Fruit fly (Drosophila melanogaster): ENCODE measurements around the gene Meltrin.

Meltrin gene

dm6 chr3R:14720130-14720529 lies 23.0 kb upstream of the Meltrin start (continued):
- no peak for TF ChIP-seq ara (GFP tag; IDR thresholded peaks at IDR 0.05)
- no peak for TF ChIP-seq CG12769 (tag; optimal IDR thresholded peaks at IDR 0.05)
- no peak for TF ChIP-seq CG31441 (GFP tag; IDR thresholded peaks at IDR 0.05)
- TF ChIP-seq CG17612 (GFP tag; IDR thresholded peaks at IDR 0.05), result no peak
- TF ChIP-seq CG10366 (GFP tag; IDR thresholded peaks at IDR 0.05), result peak; percentile 33; the same call in 1 of the 2 replicates
- TF ChIP-seq tap (tag; optimal IDR thresholded peaks at IDR 0.05), result no peak
- no peak for TF ChIP-seq sna (GFP tag; IDR thresholded peaks at IDR 0.05; ENCODE audit: partially characterized antibody)
- TF ChIP-seq PHDP (tag; optimal IDR thresholded peaks at IDR 0.05), result peak; percentile 13
- TF ChIP-seq CG7987 (GFP tag; optimal IDR thresholded peaks at IDR 0.05), result no peak
- no peak for TF ChIP-seq kni (GFP tag; optimal IDR thresholded peaks at IDR 0.05)
- TF ChIP-seq CG15011 (GFP tag; optimal IDR thresholded peaks at IDR 0.05), result no peak
- no peak for TF ChIP-seq peb (GFP tag; IDR thresholded peaks at IDR 0.05)
- no peak for TF ChIP-seq Lpt (GFP tag; optimal IDR thresholded peaks at IDR 0.05)
- no peak for TF ChIP-seq Fer1 (GFP tag; optimal IDR thresholded peaks at IDR 0.05)
- no peak for TF ChIP-seq CG11696 (GFP tag; IDR thresholded peaks at IDR 0.05)
- TF ChIP-seq CG16863 (GFP tag; optimal IDR thresholded peaks at IDR 0.05), result no peak
- no peak for TF ChIP-seq CG18764 (GFP tag; optimal IDR thresholded peaks at IDR 0.05)
- TF ChIP-seq jigr1 (GFP tag; IDR thresholded peaks at IDR 0.05), result no peak
- 0 out of 2 replicates have a peak, but pooled peaks have one; percentile 20 for TF ChIP-seq sisA (GFP tag; IDR thresholded peaks at IDR 0.05)
- TF ChIP-seq CG3163 (GFP tag; optimal IDR thresholded peaks at IDR 0.05), result no peak
- no peak for TF ChIP-seq her (GFP tag; optimal IDR thresholded peaks at IDR 0.05)
- no peak for TF ChIP-seq Sry-δ (GFP tag; optimal IDR thresholded peaks at IDR 0.05)
- TF ChIP-seq Doc3 (GFP tag; IDR thresholded peaks at IDR 0.05; ENCODE audit: partially characterized antibody), result no peak
- TF ChIP-seq CG31224 (GFP tag; IDR thresholded peaks at IDR 0.05), result no peak
- TF ChIP-seq gsb-n (tag; optimal IDR thresholded peaks at IDR 0.05), result no peak
- no peak for TF ChIP-seq zf30C (GFP tag; optimal IDR thresholded peaks at IDR 0.05)
- TF ChIP-seq CG12104 (GFP tag; optimal IDR thresholded peaks at IDR 0.05), result no peak
- TF ChIP-seq HHEX (GFP tag; optimal IDR thresholded peaks at IDR 0.05), result no peak
- no peak for TF ChIP-seq CG5245 (GFP tag; optimal IDR thresholded peaks at IDR 0.05)
- no peak for TF ChIP-seq trh (GFP tag; optimal IDR thresholded peaks at IDR 0.05)
- TF ChIP-seq CG8388 (GFP tag; optimal IDR thresholded peaks at IDR 0.05), result no peak
- no peak for TF ChIP-seq CG7963 (GFP tag; IDR thresholded peaks at IDR 0.05; ENCODE audit: partially characterized antibody)
- peak; percentile 39 for TF ChIP-seq nmo (GFP tag; optimal IDR thresholded peaks at IDR 0.05)
- TF ChIP-seq dysf (GFP tag; IDR thresholded peaks at IDR 0.05), result 0 out of 3 replicates have a peak, but pooled peaks have one; percentile 31
- TF ChIP-seq CG18011 (GFP tag; optimal IDR thresholded peaks at IDR 0.05), result no peak
- TF ChIP-seq pfk (GFP tag; optimal IDR thresholded peaks at IDR 0.05), result no peak
- TF ChIP-seq wdn (GFP tag; IDR thresholded peaks at IDR 0.05), result no peak
- no peak for TF ChIP-seq Sox100B (GFP tag; optimal IDR thresholded peaks at IDR 0.05)
- no peak for TF ChIP-seq Aef1 (GFP tag; IDR thresholded peaks at IDR 0.05)
- TF ChIP-seq TFAM (GFP tag; optimal IDR thresholded peaks at IDR 0.05), result no peak
- no peak for TF ChIP-seq Rx (GFP tag; IDR thresholded peaks at IDR 0.05)
- no peak for TF ChIP-seq sqz (GFP tag; optimal IDR thresholded peaks at IDR 0.05)
- TF ChIP-seq disco-r (GFP tag; optimal IDR thresholded peaks at IDR 0.05), result no peak
- TF ChIP-seq GATAe (GFP tag; conservative IDR thresholded peaks at IDR 0.05), result no peak
- TF ChIP-seq CG15601 (tag; optimal IDR thresholded peaks at IDR 0.05), result no peak
- no peak for TF ChIP-seq HLH3B (GFP tag; IDR thresholded peaks at IDR 0.05)
- no peak for TF ChIP-seq Hr39 (optimal IDR thresholded peaks at IDR 0.05)
- no peak for TF ChIP-seq CG30431 (GFP tag; optimal IDR thresholded peaks at IDR 0.05)
- no peak for TF ChIP-seq CG6654 (GFP tag; optimal IDR thresholded peaks at IDR 0.05)
- no peak for TF ChIP-seq CG13287 (GFP tag; IDR thresholded peaks at IDR 0.05; ENCODE audit: partially characterized antibody)
- no peak for TF ChIP-seq Side (GFP tag; optimal IDR thresholded peaks at IDR 0.05)
- no peak for TF ChIP-seq Scr (GFP tag; IDR thresholded peaks at IDR 0.05; ENCODE audit: partially characterized antibody)

Measured in whole organism, embryonic.